Fruit fly (Drosophila melanogaster) whole organism: ENCODE data around the gene CG13603.

Source experiments
- CG8478 ChIP-seq: fragments of >200 bp; optimal IDR thresholded peaks from 2 replicates; lab custom pipeline; 2018; ENCODE audit warnings: inconsistent platforms
- EcR ChIP-seq, 2 experiments: fragments of >200 bp; optimal IDR thresholded peaks; 2 replicates each; lab custom pipeline; 2017; ENCODE audit warnings: missing biosample characterization in 2 of 2, missing genetic modification characterization in 2 of 2, missing genetic modification reagents in 2 of 2
- psq ChIP-seq: fragments of >200 bp; optimal IDR thresholded peaks from 2 replicates; lab custom pipeline; 2017
- usp ChIP-seq: fragments of >200 bp; optimal IDR thresholded peaks from 2 replicates; lab custom pipeline; 2017; ENCODE audit warnings: missing biosample characterization, missing genetic modification characterization, mixed read lengths

DNA sequence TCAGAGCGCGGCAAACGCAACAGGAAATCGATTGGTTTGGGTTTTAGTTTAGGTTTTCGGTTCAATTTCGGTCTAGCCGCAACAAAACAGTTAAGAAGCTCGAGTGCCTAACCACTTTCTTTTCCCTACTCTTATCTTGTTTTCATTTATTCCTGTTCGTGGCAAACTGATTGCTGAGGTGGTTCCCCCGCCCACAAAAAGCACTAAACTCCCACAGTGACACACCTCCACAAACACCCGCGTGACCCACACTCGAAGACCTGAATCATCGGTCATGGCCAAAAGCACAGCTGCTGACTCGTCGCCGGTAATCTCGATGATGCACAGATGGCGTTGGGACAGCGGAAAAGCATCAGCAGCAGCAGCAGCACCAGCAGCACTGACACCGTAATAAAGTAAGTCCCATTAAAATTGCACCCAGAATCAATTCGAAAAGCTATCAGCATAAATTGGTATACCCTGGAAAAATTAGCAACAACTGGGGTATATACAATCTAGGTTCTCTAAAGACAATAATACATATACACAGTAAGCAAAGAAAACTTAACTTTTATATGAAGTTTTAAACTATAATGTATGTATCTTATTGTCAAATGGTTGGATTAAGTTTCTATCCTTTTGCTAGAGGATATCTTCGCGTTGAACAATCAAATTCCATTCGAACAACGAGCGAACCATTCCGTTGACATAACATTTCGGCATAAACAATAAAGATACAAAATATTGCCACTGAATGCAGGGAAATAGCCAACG, 39.5 kb upstream of the CG13603 start:
- no peak for TF ChIP-seq psq (lab: Kevin White, UChicago)
- no peak for TF ChIP-seq usp (GFP tag; lab: Kevin White, UChicago)
- no peak for TF ChIP-seq CG8478
- no peak for TF ChIP-seq EcR (GFP tag; optimal IDR thresholded peaks at IDR 0.05; lab: Kevin White, UChicago)
